Fruit fly (Drosophila melanogaster) whole organism, prepupa: Measurements from ENCODE around the gene CG43376.

Experiments
- CG10631 ChIP-seq: fragments of 200-800 bp; sonication (Bioruptor generic); optimal IDR thresholded peaks from 2 replicates; lab custom pipeline; 2016; ENCODE audit warnings: missing biosample characterization, missing genetic modification characterization
- CG10669 ChIP-seq: fragments of 200-800 bp; sonication (Bioruptor generic); optimal IDR thresholded peaks from 3 replicates; lab custom pipeline; 2018; ENCODE audit warnings: missing biosample characterization, mild to moderate bottlenecking, missing genetic modification characterization, moderate library complexity
- CG11294 ChIP-seq: fragments of 200-800 bp; sonication (Bioruptor generic); IDR thresholded peaks from 2 replicates; pipeline ENCODE4 v1.3.6; 2022; ENCODE audit warnings: missing biosample characterization, missing genetic modification characterization
- CG11762 ChIP-seq: fragments of 200-800 bp; sonication (Bioruptor generic); optimal IDR thresholded peaks from 3 replicates; lab custom pipeline; 2016; ENCODE audit warnings: missing biosample characterization, missing genetic modification characterization; ENCODE audit not compliant: insufficient read depth
- CG11902 ChIP-seq: fragments of 200-800 bp; sonication (Bioruptor generic); optimal IDR thresholded peaks from 3 replicates; lab custom pipeline; 2016; ENCODE audit warnings: missing biosample characterization, missing genetic modification characterization
- CG15336 ChIP-seq: fragments of 200-800 bp; sonication (Bioruptor generic); IDR thresholded peaks from 2 replicates; pipeline ENCODE4 v1.3.6; 2022; ENCODE audit warnings: missing biosample characterization, missing genetic modification characterization
- CG1621 ChIP-seq: fragments of 200-800 bp; sonication (Bioruptor generic); optimal IDR thresholded peaks from 3 replicates; lab custom pipeline; 2018; ENCODE audit warnings: missing biosample characterization, mild to moderate bottlenecking, missing genetic modification characterization
- CG3032 ChIP-seq: fragments of 200-800 bp; optimal IDR thresholded peaks from 2 replicates; lab custom pipeline; 2019; ENCODE audit warnings: missing biosample characterization, mild to moderate bottlenecking, missing genetic modification characterization, moderate library complexity
- CG34406 ChIP-seq: fragments of 200-800 bp; sonication (Bioruptor generic); optimal IDR thresholded peaks from 3 replicates; lab custom pipeline; 2016; ENCODE audit warnings: missing biosample characterization, missing genetic modification characterization
- CG3919 ChIP-seq: fragments of 200-800 bp; sonication (Bioruptor generic); optimal IDR thresholded peaks from 3 replicates; lab custom pipeline; 2016; ENCODE audit warnings: missing biosample characterization, missing genetic modification characterization
- CG4318 ChIP-seq: fragments of 200-800 bp; sonication (Bioruptor generic); optimal IDR thresholded peaks from 3 replicates; lab custom pipeline; 2017; ENCODE audit warnings: missing biosample characterization, mild to moderate bottlenecking, missing genetic modification characterization
- CG6163 ChIP-seq: fragments of 200-800 bp; sonication (Bioruptor generic); IDR thresholded peaks from 3 replicates; pipeline ENCODE4 v1.3.6; 2022; ENCODE audit warnings: missing biosample characterization, missing genetic modification characterization
- CG6276 ChIP-seq: fragments of 200-800 bp; sonication (Bioruptor generic); optimal IDR thresholded peaks from 2 replicates; lab custom pipeline; 2017; ENCODE audit warnings: missing biosample characterization, mild to moderate bottlenecking, missing genetic modification characterization
- CG6808 ChIP-seq: fragments of 200-800 bp; sonication (Bioruptor generic); optimal IDR thresholded peaks from 3 replicates; lab custom pipeline; 2017; ENCODE audit warnings: missing biosample characterization, missing genetic modification characterization, mild to moderate bottlenecking, moderate library complexity, missing genetic modification reagents
- CG6854 ChIP-seq: fragments of 200-800 bp; sonication (Bioruptor generic); optimal IDR thresholded peaks from 2 replicates; lab custom pipeline; 2017; ENCODE audit warnings: missing biosample characterization, mild to moderate bottlenecking, missing genetic modification characterization
- CG8119 ChIP-seq: fragments of 200-800 bp; sonication (Bioruptor generic); IDR thresholded peaks from 3 replicates; pipeline ENCODE4 v1.3.6; 2022; ENCODE audit warnings: missing biosample characterization, missing genetic modification characterization
- CG8319 ChIP-seq: fragments of 200-800 bp; sonication (Bioruptor generic); optimal IDR thresholded peaks from 3 replicates; lab custom pipeline; 2016; ENCODE audit warnings: missing biosample characterization, missing genetic modification characterization
- CG8632 ChIP-seq: fragments of 200-800 bp; sonication (Bioruptor generic); optimal IDR thresholded peaks from 3 replicates; lab custom pipeline; 2016; ENCODE audit warnings: missing biosample characterization, missing genetic modification characterization
- CG9139 ChIP-seq: fragments of 200-800 bp; sonication (Bioruptor generic); optimal IDR thresholded peaks from 3 replicates; lab custom pipeline; 2017; ENCODE audit warnings: missing biosample characterization, mild to moderate bottlenecking, missing genetic modification characterization
- Eip78C ChIP-seq: fragments of 200-800 bp; sonication (Bioruptor generic); peaks from one replicate; lab custom pipeline; 2016; ENCODE audit warnings: missing biosample characterization, missing genetic modification characterization
- Ets21C ChIP-seq: fragments of 200-800 bp; sonication (Bioruptor generic); optimal IDR thresholded peaks from 3 replicates; lab custom pipeline; 2016; ENCODE audit warnings: missing biosample characterization, missing genetic modification characterization
- Gug ChIP-seq: fragments of 200-800 bp; sonication (Bioruptor generic); IDR thresholded peaks from 2 replicates; pipeline ENCODE4 v1.3.6; 2022; ENCODE audit warnings: missing biosample characterization, missing genetic modification characterization
- Hr39 ChIP-seq: fragments of 200-800 bp; sonication (Bioruptor generic); optimal IDR thresholded peaks from 2 replicates; lab custom pipeline; 2016; ENCODE audit warnings: missing biosample characterization, missing genetic modification characterization
- Hr4 ChIP-seq: fragments of 200-800 bp; sonication (Bioruptor generic); optimal IDR thresholded peaks from 3 replicates; lab custom pipeline; 2016; ENCODE audit warnings: missing biosample characterization, missing genetic modification characterization
- Lpt ChIP-seq: fragments of 200-800 bp; sonication (Bioruptor generic); optimal IDR thresholded peaks from 3 replicates; lab custom pipeline; 2016; ENCODE audit warnings: missing biosample characterization, missing genetic modification characterization
- OdsH ChIP-seq: fragments of 200-800 bp; sonication (Bioruptor generic); optimal IDR thresholded peaks from 3 replicates; lab custom pipeline; 2016; ENCODE audit warnings: missing biosample characterization, missing genetic modification characterization
- Sox102F ChIP-seq: fragments of 200-800 bp; sonication (Bioruptor generic); optimal IDR thresholded peaks from 2 replicates; lab custom pipeline; 2016; ENCODE audit warnings: missing biosample characterization, mild to moderate bottlenecking, missing genetic modification characterization
- Sox14 ChIP-seq: fragments of 200-800 bp; sonication (Bioruptor generic); optimal IDR thresholded peaks from 3 replicates; lab custom pipeline; 2016; ENCODE audit warnings: missing biosample characterization, missing genetic modification characterization
- achi ChIP-seq: fragments of 200-800 bp; sonication (Bioruptor generic); optimal IDR thresholded peaks from 3 replicates; lab custom pipeline; 2016; ENCODE audit warnings: missing biosample characterization, missing genetic modification characterization
- acj6 ChIP-seq: fragments of 200-800 bp; sonication (Bioruptor generic); optimal IDR thresholded peaks from 3 replicates; lab custom pipeline; 2016; ENCODE audit warnings: missing biosample characterization, missing genetic modification characterization
- cyc ChIP-seq: fragments of 200-800 bp; sonication (Bioruptor generic); optimal IDR thresholded peaks from 3 replicates; lab custom pipeline; 2016; ENCODE audit warnings: missing biosample characterization, missing genetic modification characterization
- dac ChIP-seq: fragments of 200-800 bp; sonication (Bioruptor generic); optimal IDR thresholded peaks from 2 replicates; lab custom pipeline; 2017; ENCODE audit warnings: missing biosample characterization, mild to moderate bottlenecking, missing genetic modification characterization
- eg ChIP-seq: fragments of 200-800 bp; sonication (Bioruptor generic); IDR thresholded peaks from 3 replicates; pipeline ENCODE4 v1.3.6; 2022; ENCODE audit warnings: missing biosample characterization, missing genetic modification characterization
- esn ChIP-seq: fragments of 200-800 bp; sonication (Bioruptor generic); optimal IDR thresholded peaks from 2 replicates; lab custom pipeline; 2016; ENCODE audit warnings: missing biosample characterization, mild to moderate bottlenecking, missing genetic modification characterization, moderate library complexity
- fd59A ChIP-seq: fragments of 200-800 bp; sonication (Bioruptor generic); optimal IDR thresholded peaks from 2 replicates; lab custom pipeline; 2017; ENCODE audit warnings: missing biosample characterization, mild to moderate bottlenecking, missing genetic modification characterization, missing genetic modification reagents
- fd85E ChIP-seq: fragments of 200-800 bp; sonication (Bioruptor generic); optimal IDR thresholded peaks from 3 replicates; lab custom pipeline; 2016; ENCODE audit warnings: missing biosample characterization, missing genetic modification characterization
- fkh ChIP-seq: fragments of 200-800 bp; sonication (Bioruptor generic); optimal IDR thresholded peaks from 3 replicates; lab custom pipeline; 2017; ENCODE audit warnings: missing biosample characterization, mild to moderate bottlenecking, missing genetic modification characterization, moderate library complexity
- lz ChIP-seq: fragments of 200-800 bp; sonication (Bioruptor generic); optimal IDR thresholded peaks from 3 replicates; lab custom pipeline; 2016; ENCODE audit warnings: missing biosample characterization, missing genetic modification characterization
- net ChIP-seq: fragments of 200-800 bp; sonication (Bioruptor generic); optimal IDR thresholded peaks from 3 replicates; lab custom pipeline; 2016; ENCODE audit warnings: missing biosample characterization, missing genetic modification characterization
- pdm3 ChIP-seq: fragments of 200-800 bp; sonication (Bioruptor generic); optimal IDR thresholded peaks from 3 replicates; lab custom pipeline; 2016; ENCODE audit warnings: missing biosample characterization, missing genetic modification characterization
- spab ChIP-seq: fragments of 200-800 bp; sonication (Bioruptor generic); optimal IDR thresholded peaks from 2 replicates; lab custom pipeline; 2017; ENCODE audit warnings: missing biosample characterization, mild to moderate bottlenecking, missing genetic modification characterization, missing genetic modification reagents
- ss ChIP-seq, 2 experiments: fragments of 200-800 bp; sonication (Bioruptor generic); optimal IDR thresholded peaks; 2 replicates in 1 of 2; 3 replicates in 1 of 2; lab custom pipeline; 2017 to 2018; ENCODE audit warnings: mild to moderate bottlenecking in 2 of 2, missing biosample characterization in 2 of 2, missing genetic modification characterization in 2 of 2, moderate library complexity in 1 of 2
- topi ChIP-seq: fragments of 200-800 bp; sonication (Bioruptor generic); optimal IDR thresholded peaks from 3 replicates; lab custom pipeline; 2016; ENCODE audit warnings: missing biosample characterization, missing genetic modification characterization
- vri ChIP-seq: fragments of 200-800 bp; sonication (Bioruptor generic); optimal IDR thresholded peaks from 3 replicates; lab custom pipeline; 2016; ENCODE audit warnings: missing biosample characterization, mild to moderate bottlenecking, missing genetic modification characterization

Gene CG43376

dm6 chr2L:13783264-13784154, 9.7 kb downstream of the CG43376 start, which contains the start of gene Eato (continued):
- peak; percentile 56 for TF ChIP-seq Sox14
- TF ChIP-seq CG11902, result peak; percentile 50
- TF ChIP-seq CG3919 (GFP tag; lab: Kevin White, UChicago), result no peak
- TF ChIP-seq CG6808, result no peak
- TF ChIP-seq CG11762 (GFP tag; lab: Kevin White, UChicago), result no peak
- no peak for TF ChIP-seq CG6276 (GFP tag; lab: Kevin White, UChicago)
- no peak for TF ChIP-seq achi (GFP tag; lab: Kevin White, UChicago)
- no peak for TF ChIP-seq CG10669 (GFP tag; lab: Kevin White, UChicago)
- TF ChIP-seq Lpt (GFP tag; lab: Kevin White, UChicago), result no peak
- TF ChIP-seq cyc (GFP tag; lab: Kevin White, UChicago), result peak; percentile 34
- no peak for TF ChIP-seq CG15336 (GFP tag; lab: Robert Waterston, UW)
- no peak for TF ChIP-seq Ets21C (GFP tag; lab: Kevin White, UChicago)
- no peak for TF ChIP-seq fd59A (GFP tag; lab: Kevin White, UChicago)
- TF ChIP-seq CG1621 (tag; lab: Kevin White, UChicago), result no peak
- no peak; the same call in 2 of the 3 replicates for TF ChIP-seq eg (GFP tag; lab: Robert Waterston, UW)
- TF ChIP-seq net, result no peak
- no peak; the same call in 2 of the 3 replicates for TF ChIP-seq CG6163
- no peak for TF ChIP-seq spab (GFP tag; lab: Kevin White, UChicago)
- TF ChIP-seq topi, result peak; percentile 6
- TF ChIP-seq fkh, result no peak
- TF ChIP-seq Hr4 (GFP tag; lab: Kevin White, UChicago), result no peak
- TF ChIP-seq OdsH (GFP tag; lab: Kevin White, UChicago), result no peak
- no peak for TF ChIP-seq Hr39 (GFP tag; lab: Kevin White, UChicago)
- TF ChIP-seq CG8119 (GFP tag; lab: Robert Waterston, UW), result 0 out of 3 replicates have a peak, but pooled peaks have one; percentile 41
- TF ChIP-seq fd85E (GFP tag; lab: Kevin White, UChicago), result no peak
- TF ChIP-seq CG4318, result no peak
- no peak for TF ChIP-seq ss (GFP tag; optimal IDR thresholded peaks at IDR 0.05; lab: Kevin White, UChicago)

- TF ChIP-seq vri (GFP tag; lab: Kevin White, UChicago), result peak; percentile 53
- no peak for TF ChIP-seq achi (GFP tag; lab: Kevin White, UChicago)
- no peak for TF ChIP-seq Sox102F
- TF ChIP-seq CG9139 (GFP tag; lab: Kevin White, UChicago), result no peak
- TF ChIP-seq CG3919 (GFP tag; lab: Kevin White, UChicago), result no peak
- TF ChIP-seq fkh, result no peak
- TF ChIP-seq spab (GFP tag; lab: Kevin White, UChicago), result no peak
- TF ChIP-seq Eip78C (GFP tag; lab: Kevin White, UChicago), result peak; percentile 44
- TF ChIP-seq Sox14, result peak; percentile 2
- no peak for TF ChIP-seq net
- TF ChIP-seq OdsH (GFP tag; lab: Kevin White, UChicago), result no peak
- TF ChIP-seq CG10631 (GFP tag; lab: Kevin White, UChicago), result no peak
- no peak for TF ChIP-seq CG15336 (GFP tag; lab: Robert Waterston, UW)
- TF ChIP-seq dac (GFP tag; lab: Kevin White, UChicago), result no peak
Measured at dm6 chr2L:13784155-13784681, 10.4 kb downstream of the CG43376 start, which contains the start of gene CG16890. Gene CG16890, minus strand, starts transcription at chr2L:13784338.

- TF ChIP-seq CG10669 (GFP tag; lab: Kevin White, UChicago) (no peak), CG1621 (tag; lab: Kevin White, UChicago) (no peak), Ets21C (GFP tag; lab: Kevin White, UChicago) (no peak), esn (no peak), Hr4 (GFP tag; lab: Kevin White, UChicago) (no peak), Sox14 (no peak), CG6163 (no peak), pdm3 (no peak), lz (GFP tag; lab: Kevin White, UChicago) (no peak), CG8319 (GFP tag; lab: Kevin White, UChicago) (no peak), acj6 (GFP tag; lab: Kevin White, UChicago) (no peak), CG34406 (GFP tag; lab: Kevin White, UChicago) (no peak), CG8632 (GFP tag; lab: Kevin White, UChicago) (no peak), CG6808 (no peak), CG11294 (GFP tag; lab: Robert Waterston, UW) (no peak), Gug (no peak), CG6854 (GFP tag; lab: Kevin White, UChicago) (no peak), CG3032 (tag; lab: Kevin White, UChicago) (no peak)
Measured at dm6 chr2L:13790715-13791114, 16.9 kb downstream of the CG43376 start, which contains the start of gene CG16863. Gene CG16863, plus strand, starts transcription at chr2L:13790959.
